Worm (Caenorhabditis elegans): Measurements from ENCODE around the gene rsp-1.

DNA sequence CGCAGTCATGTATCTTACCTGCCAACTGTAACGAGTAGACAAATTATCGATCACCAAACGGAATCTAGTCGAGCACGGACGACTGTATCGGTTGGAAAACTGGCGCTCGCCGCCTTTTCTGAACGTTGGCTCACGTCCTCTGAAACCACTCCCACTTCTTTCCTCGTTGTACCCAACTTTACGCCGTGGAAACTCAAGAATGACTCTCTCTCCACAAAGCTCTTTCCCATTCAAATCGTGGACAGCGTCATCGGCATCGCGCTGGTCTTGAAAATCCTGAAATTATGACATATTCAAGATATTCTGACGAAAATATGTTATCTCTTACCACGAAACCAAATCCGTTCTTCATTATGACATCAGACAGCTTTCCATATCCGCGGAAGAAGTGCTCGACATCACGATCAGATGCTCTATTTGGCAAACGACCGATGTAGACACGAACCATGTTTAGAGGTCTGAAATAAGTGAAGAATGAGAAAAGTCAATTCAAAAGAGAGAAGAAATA, 610 bp upstream of the rsp-1 start, which contains the start of gene rsp-2:
- TF ChIP-seq ama-1 (optimal IDR thresholded peaks at IDR 0.05) (no peak), jun-1 (tag; optimal IDR thresholded peaks at IDR 0.05) (no peak), nhr-237 (tag; optimal IDR thresholded peaks at IDR 0.05) (no peak), ztf-4 (tag; optimal IDR thresholded peaks at IDR 0.05) (no peak), nhr-11 (tag; optimal IDR thresholded peaks at IDR 0.05) (no peak), unc-130 (tag; optimal IDR thresholded peaks at IDR 0.05) (no peak), nhr-90 (tag; optimal IDR thresholded peaks at IDR 0.05; ENCODE audit: poor library complexity) (no peak), nhr-85 (tag) (no peak), blmp-1 (tag; optimal IDR thresholded peaks at IDR 0.05) (no peak)
